Fruit fly (Drosophila melanogaster) whole organism, prepupa: ENCODE results near the gene Pebp1.
A peak's percentile ranks its signal among the peaks of the same experiment; 100 is the strongest.

Experiments used
- CG1621 ChIP-seq: fragments of 200-800 bp; sonication (Bioruptor generic); optimal IDR thresholded peaks from 3 replicates; lab custom pipeline; 2018; ENCODE audit warnings: missing biosample characterization, mild to moderate bottlenecking, missing genetic modification characterization
- CG16779 ChIP-seq: fragments of 200-800 bp; sonication (Bioruptor generic); optimal IDR thresholded peaks from 3 replicates; lab custom pipeline; 2017; ENCODE audit warnings: missing biosample characterization, mild to moderate bottlenecking, missing genetic modification characterization
- CG34406 ChIP-seq: fragments of 200-800 bp; sonication (Bioruptor generic); optimal IDR thresholded peaks from 3 replicates; lab custom pipeline; 2016; ENCODE audit warnings: missing biosample characterization, missing genetic modification characterization
- CG6276 ChIP-seq: fragments of 200-800 bp; sonication (Bioruptor generic); optimal IDR thresholded peaks from 2 replicates; lab custom pipeline; 2017; ENCODE audit warnings: missing biosample characterization, mild to moderate bottlenecking, missing genetic modification characterization
- CG7368 ChIP-seq: fragments of 200-800 bp; sonication (Bioruptor generic); optimal IDR thresholded peaks from 3 replicates; lab custom pipeline; 2016; ENCODE audit warnings: missing biosample characterization, missing genetic modification characterization
- Eip75B ChIP-seq: fragments of 200-800 bp; sonication (Bioruptor generic); optimal IDR thresholded peaks from 3 replicates; lab custom pipeline; 2016; ENCODE audit warnings: missing biosample characterization, missing genetic modification characterization
- Gug ChIP-seq: fragments of 200-800 bp; sonication (Bioruptor generic); IDR thresholded peaks from 2 replicates; pipeline ENCODE4 v1.3.6; 2022; ENCODE audit warnings: missing biosample characterization, missing genetic modification characterization
- Hr39 ChIP-seq: fragments of 200-800 bp; sonication (Bioruptor generic); optimal IDR thresholded peaks from 2 replicates; lab custom pipeline; 2016; ENCODE audit warnings: missing biosample characterization, missing genetic modification characterization
- Lpt ChIP-seq: fragments of 200-800 bp; sonication (Bioruptor generic); optimal IDR thresholded peaks from 3 replicates; lab custom pipeline; 2016; ENCODE audit warnings: missing biosample characterization, missing genetic modification characterization
- Sox102F ChIP-seq: fragments of 200-800 bp; sonication (Bioruptor generic); optimal IDR thresholded peaks from 2 replicates; lab custom pipeline; 2016; ENCODE audit warnings: missing biosample characterization, mild to moderate bottlenecking, missing genetic modification characterization
- fd85E ChIP-seq: fragments of 200-800 bp; sonication (Bioruptor generic); optimal IDR thresholded peaks from 3 replicates; lab custom pipeline; 2016; ENCODE audit warnings: missing biosample characterization, missing genetic modification characterization
- fkh ChIP-seq: fragments of 200-800 bp; sonication (Bioruptor generic); optimal IDR thresholded peaks from 3 replicates; lab custom pipeline; 2017; ENCODE audit warnings: missing biosample characterization, mild to moderate bottlenecking, missing genetic modification characterization, moderate library complexity
- svp ChIP-seq: fragments of 200-800 bp; sonication (Bioruptor generic); peaks from one replicate; lab custom pipeline; 2016; ENCODE audit warnings: missing biosample characterization, missing genetic modification characterization

dm6 chr3R:22449871-22450424 is 15.9 kb upstream of the Pebp1 start:
- TF ChIP-seq Gug (GFP tag; lab: Robert Waterston, UW) (no peak), Hr39 (GFP tag; lab: Kevin White, UChicago) (no peak), CG34406 (no peak), svp (GFP tag; lab: Kevin White, UChicago) (no peak), Sox102F (no peak), CG6276 (GFP tag; lab: Kevin White, UChicago) (no peak), CG16779 (tag; lab: Kevin White, UChicago) (no peak), Eip75B (GFP tag; lab: Kevin White, UChicago) (no peak), fd85E (GFP tag; lab: Kevin White, UChicago) (no peak), CG1621 (tag; lab: Kevin White, UChicago) (no peak), CG7368 (GFP tag; lab: Kevin White, UChicago) (no peak), Lpt (no peak), fkh (GFP tag; lab: Kevin White, UChicago) (peak; percentile 15)
